Worm (Caenorhabditis elegans) whole organism, young adult: ENCODE measurements around the gene Y65A5A.1.

Experiments
- C06A6.2 ChIP-seq: fragments of 200-800 bp; sonication (Bioruptor generic); conservative IDR thresholded peaks from 2 replicates; pipeline ENCODE4 v1.3.6; 2022; ENCODE audit warnings: missing genetic modification characterization, missing compliant biosample characterization
- F49E8.2 ChIP-seq: sonication (generic microtip); optimal IDR thresholded peaks from 3 replicates; lab custom pipeline; 2017; ENCODE audit warnings: missing genetic modification characterization, mild to moderate bottlenecking, missing compliant biosample characterization, antibody characterized with exemption, moderate library complexity; ENCODE audit not compliant: insufficient read depth
- F57A8.1 ChIP-seq: fragments of 200-800 bp; sonication (Bioruptor generic); optimal IDR thresholded peaks from 2 replicates; lab custom pipeline; 2018; ENCODE audit warnings: mild to moderate bottlenecking, missing genetic modification characterization, moderate library complexity, missing compliant biosample characterization
- K11D2.4 ChIP-seq: fragments of 200-800 bp; sonication (Bioruptor generic); IDR thresholded peaks from 2 replicates; pipeline ENCODE4 v1.3.6; 2022; ENCODE audit warnings: missing genetic modification reagents, missing genetic modification characterization, missing compliant biosample characterization
- T26A5.8 ChIP-seq: sonication (generic microtip); optimal IDR thresholded peaks from 2 replicates; lab custom pipeline; 2016; ENCODE audit warnings: missing genetic modification characterization, missing compliant biosample characterization
- Y53F4B.3 ChIP-seq: fragments of 200-800 bp; sonication (Bioruptor generic); IDR thresholded peaks from 2 replicates; pipeline ENCODE4 v1.3.6; 2022; ENCODE audit warnings: missing genetic modification reagents, missing genetic modification characterization, missing compliant biosample characterization
- Y79H2A.3 ChIP-seq: fragments of 200-800 bp; sonication (Bioruptor generic); conservative IDR thresholded peaks from 2 replicates; pipeline ENCODE4 v1.3.6; 2022; ENCODE audit warnings: missing genetic modification reagents, missing genetic modification characterization, missing compliant biosample characterization
- Y95B8A.8 ChIP-seq: fragments of 200-800 bp; sonication (Bioruptor generic); IDR thresholded peaks from 2 replicates; pipeline ENCODE4 v1.3.6; 2022; ENCODE audit warnings: missing genetic modification reagents, missing genetic modification characterization, missing compliant biosample characterization
- ama-1 ChIP-seq, 3 experiments: fragments of 150-350 bp in 1 of 3; sonication (generic microtip) in 2 of 3; optimal IDR thresholded peaks; 2 replicates each; lab custom pipeline; 2014 to 2018; ENCODE audit warnings: missing biosample characterization in 2 of 3, missing genetic modification characterization in 2 of 3, missing genetic modification reagents in 2 of 3
- aptf-2 ChIP-seq: fragments of 200-800 bp; sonication (Bioruptor generic); conservative IDR thresholded peaks from 2 replicates; pipeline ENCODE4 v1.3.6; 2022; ENCODE audit warnings: missing genetic modification reagents, missing genetic modification characterization, missing compliant biosample characterization
- aptf-3 ChIP-seq: fragments of 200-800 bp; sonication (Bioruptor generic); IDR thresholded peaks from 2 replicates; pipeline ENCODE4 v1.3.6; 2022; ENCODE audit warnings: missing genetic modification characterization, missing compliant biosample characterization
- atf-7 ChIP-seq: sonication (generic microtip); optimal IDR thresholded peaks from 2 replicates; lab custom pipeline; 2017; ENCODE audit warnings: mild to moderate bottlenecking, missing genetic modification characterization, missing compliant biosample characterization
- attf-3 ChIP-seq: fragments of 200-800 bp; sonication (Bioruptor generic); conservative IDR thresholded peaks from 2 replicates; pipeline ENCODE4 v1.3.6; 2022; ENCODE audit warnings: missing genetic modification reagents, missing genetic modification characterization, missing compliant biosample characterization
- attf-5 ChIP-seq: fragments of 200-800 bp; sonication (Bioruptor generic); optimal IDR thresholded peaks from 2 replicates; lab custom pipeline; 2018; ENCODE audit warnings: mild to moderate bottlenecking, missing genetic modification characterization, missing compliant biosample characterization
- bed-2 ChIP-seq: fragments of 200-800 bp; sonication (Bioruptor generic); IDR thresholded peaks from 2 replicates; pipeline ENCODE4 v1.3.6; 2022; ENCODE audit warnings: missing genetic modification reagents, missing genetic modification characterization, missing compliant biosample characterization
- ccch-3 ChIP-seq: fragments of 200-800 bp; sonication (Bioruptor generic); optimal IDR thresholded peaks from 2 replicates; lab custom pipeline; 2018; ENCODE audit warnings: mild to moderate bottlenecking, missing genetic modification characterization, missing compliant biosample characterization
- cebp-2 ChIP-seq: fragments of 200-800 bp; sonication (Bioruptor generic); IDR thresholded peaks from 2 replicates; pipeline ENCODE4 v1.3.6; 2022; ENCODE audit warnings: missing genetic modification characterization, missing compliant biosample characterization
- ceh-27 ChIP-seq: fragments of 200-800 bp; sonication (Bioruptor generic); optimal IDR thresholded peaks from 2 replicates; lab custom pipeline; 2018; ENCODE audit warnings: mild to moderate bottlenecking, missing genetic modification characterization, moderate library complexity, missing compliant biosample characterization
- ceh-79 ChIP-seq: sonication (generic microtip); optimal IDR thresholded peaks from 2 replicates; lab custom pipeline; 2017; ENCODE audit warnings: mild to moderate bottlenecking, missing genetic modification characterization, missing compliant biosample characterization
- ceh-91 ChIP-seq: fragments of 200-800 bp; sonication (Bioruptor generic); IDR thresholded peaks from 2 replicates; pipeline ENCODE4 v1.3.6; 2022; ENCODE audit warnings: missing genetic modification reagents, missing genetic modification characterization, missing compliant biosample characterization
- chd-7 ChIP-seq: sonication (generic microtip); optimal IDR thresholded peaks from 2 replicates; lab custom pipeline; 2016; ENCODE audit warnings: mild to moderate bottlenecking, missing genetic modification characterization, moderate library complexity, missing compliant biosample characterization
- dox-1 ChIP-seq: fragments of 200-800 bp; sonication (Bioruptor generic); IDR thresholded peaks from 2 replicates; pipeline ENCODE4 v1.3.6; 2022; ENCODE audit warnings: missing genetic modification reagents, missing genetic modification characterization, missing compliant biosample characterization
- dpff-1 ChIP-seq: sonication (generic microtip); optimal IDR thresholded peaks from 2 replicates; lab custom pipeline; 2017; ENCODE audit warnings: mild to moderate bottlenecking, missing genetic modification characterization, missing compliant biosample characterization
- egl-44 ChIP-seq: fragments of 200-800 bp; sonication (Bioruptor generic); IDR thresholded peaks from 2 replicates; pipeline ENCODE4 v1.3.6; 2022; ENCODE audit warnings: missing genetic modification reagents, missing genetic modification characterization, missing compliant biosample characterization
- ekl-4 ChIP-seq: fragments of 200-800 bp; sonication (Bioruptor generic); IDR thresholded peaks from 2 replicates; pipeline ENCODE4 v1.3.6; 2022; ENCODE audit warnings: missing genetic modification reagents, missing genetic modification characterization, missing compliant biosample characterization
- let-526 ChIP-seq: fragments of 200-800 bp; sonication (Bioruptor generic); IDR thresholded peaks from 2 replicates; pipeline ENCODE4 v1.3.6; 2022; ENCODE audit warnings: missing genetic modification reagents, missing genetic modification characterization, missing compliant biosample characterization
- lin-54 ChIP-seq: fragments of 200-800 bp; sonication (Bioruptor generic); optimal IDR thresholded peaks from 2 replicates; lab custom pipeline; 2018; ENCODE audit warnings: mild to moderate bottlenecking, missing genetic modification characterization, missing compliant biosample characterization
- lsl-1 ChIP-seq: fragments of 200-800 bp; sonication (Bioruptor generic); optimal IDR thresholded peaks from 2 replicates; lab custom pipeline; 2018; ENCODE audit warnings: mild to moderate bottlenecking, missing genetic modification characterization, moderate library complexity, missing compliant biosample characterization
- lsy-27 ChIP-seq: sonication (generic microtip); optimal IDR thresholded peaks from 2 replicates; lab custom pipeline; 2017; ENCODE audit warnings: missing genetic modification characterization, mild to moderate bottlenecking, missing compliant biosample characterization, antibody characterized with exemption, missing genotype, borderline replicate concordance; ENCODE audit not compliant: insufficient read depth
- mcd-1 ChIP-seq: fragments of 200-800 bp; sonication (Bioruptor generic); IDR thresholded peaks from 2 replicates; pipeline ENCODE4 v1.3.6; 2022; ENCODE audit warnings: missing genetic modification reagents, missing genetic modification characterization, missing compliant biosample characterization
- mel-28 ChIP-seq: sonication (generic microtip); optimal IDR thresholded peaks from 2 replicates; lab custom pipeline; 2016; ENCODE audit warnings: borderline replicate concordance, mild to moderate bottlenecking, missing genetic modification characterization, missing compliant biosample characterization
- mes-4 ChIP-seq: sonication (generic microtip); optimal IDR thresholded peaks from 2 replicates; lab custom pipeline; 2016; ENCODE audit warnings: missing genotype, missing genetic modification characterization, missing compliant biosample characterization
- nhr-27 ChIP-seq: fragments of 200-800 bp; sonication (Bioruptor generic); optimal IDR thresholded peaks from 2 replicates; lab custom pipeline; 2018; ENCODE audit warnings: mild to moderate bottlenecking, missing genetic modification characterization, moderate library complexity, missing compliant biosample characterization
- nhr-90 ChIP-seq: sonication (generic microtip); optimal IDR thresholded peaks from 2 replicates; lab custom pipeline; 2016; ENCODE audit warnings: missing genotype, mild to moderate bottlenecking, missing genetic modification characterization, missing compliant biosample characterization
- pbrm-1 ChIP-seq: fragments of 200-800 bp; sonication (Bioruptor generic); IDR thresholded peaks from 2 replicates; pipeline ENCODE4 v1.3.6; 2022; ENCODE audit warnings: missing genetic modification reagents, missing genetic modification characterization, missing compliant biosample characterization
- snpc-1.3 ChIP-seq: sonication (generic microtip); optimal IDR thresholded peaks from 2 replicates; lab custom pipeline; 2017; ENCODE audit warnings: missing genetic modification characterization, mild to moderate bottlenecking, missing compliant biosample characterization, antibody characterized with exemption, moderate library complexity, missing genotype, missing genetic modification reagents; ENCODE audit not compliant: insufficient read depth
- snpc-3.4 ChIP-seq: sonication (generic microtip); optimal IDR thresholded peaks from 2 replicates; lab custom pipeline; 2017; ENCODE audit warnings: missing genetic modification characterization, mild to moderate bottlenecking, missing compliant biosample characterization, antibody characterized with exemption, moderate library complexity, missing genotype, missing genetic modification reagents
- snpc-4 ChIP-seq, 5 experiments: fragments of 150-350 bp in 1 of 5; sonication (generic microtip) in 4 of 5; optimal IDR thresholded peaks; 2 replicates each; lab custom pipeline; 2014 to 2018; ENCODE audit warnings: missing genetic modification characterization in 5 of 5, missing biosample characterization in 3 of 5, antibody characterized with exemption in 2 of 5, mild to moderate bottlenecking in 2 of 5, missing compliant biosample characterization in 2 of 5, missing genotype in 2 of 5, moderate library complexity in 2 of 5, missing genetic modification reagents in 1 of 5
- tbp1 ChIP-seq: fragments of 200-800 bp; sonication (Bioruptor generic); optimal IDR thresholded peaks from 2 replicates; lab custom pipeline; 2018; ENCODE audit warnings: mild to moderate bottlenecking, missing genetic modification characterization, missing compliant biosample characterization
- unc-62 ChIP-seq: fragments of 150-350 bp; optimal IDR thresholded peaks from 2 replicates; lab custom pipeline; 2014; ENCODE audit warnings: missing biosample characterization, missing genetic modification reagents, missing genetic modification characterization
- xnd-1 ChIP-seq: sonication (generic microtip); optimal IDR thresholded peaks from 2 replicates; lab custom pipeline; 2016; ENCODE audit warnings: missing genotype, missing genetic modification reagents, missing genetic modification characterization, missing compliant biosample characterization
- ztf-22 ChIP-seq: fragments of 200-800 bp; sonication (Bioruptor generic); optimal IDR thresholded peaks from 2 replicates; lab custom pipeline; 2018; ENCODE audit warnings: mild to moderate bottlenecking, missing genetic modification characterization, moderate library complexity, missing compliant biosample characterization
- ztf-25 ChIP-seq: fragments of 200-800 bp; sonication (Bioruptor generic); IDR thresholded peaks from 2 replicates; pipeline ENCODE4 v1.3.6; 2022; ENCODE audit warnings: missing genetic modification reagents, missing genetic modification characterization, missing compliant biosample characterization
- ztf-26 ChIP-seq: sonication (generic microtip); optimal IDR thresholded peaks from 2 replicates; lab custom pipeline; 2017; ENCODE audit warnings: missing genetic modification characterization, missing compliant biosample characterization

Gene Y65A5A.1

ce11 chrIV:16397845-16398607 lies 1.6 kb downstream of the Y65A5A.1 start (continued):
- TF ChIP-seq mel-28 (tag; lab: Kevin White, UChicago) = no peak
- peak; percentile 70 for TF ChIP-seq chd-7 (tag; lab: Kevin White, UChicago)
- no peak for TF ChIP-seq lsy-27 (tag; lab: Kevin White, UChicago)
- no peak for TF ChIP-seq xnd-1 (tag; lab: Kevin White, UChicago)
- TF ChIP-seq Y95B8A.8 (GFP tag; lab: Robert Waterston, UW) = no peak
- TF ChIP-seq cebp-2 (GFP tag; lab: Robert Waterston, UW) = peak; percentile 85; the same call in 1 of the 2 replicates
- no peak for TF ChIP-seq ccch-3 (GFP tag; lab: Kevin White, UChicago)
- TF ChIP-seq F49E8.2 (tag; lab: Kevin White, UChicago) = peak; percentile 58
- TF ChIP-seq ceh-79 = peak; percentile 32
- no peak for TF ChIP-seq K11D2.4 (GFP tag; lab: Robert Waterston, UW)
- TF ChIP-seq tbp1 (GFP tag; lab: Kevin White, UChicago) = peak; percentile 91
- TF ChIP-seq lsl-1 = peak; percentile 31
- peak; percentile 44 for TF ChIP-seq attf-5 (GFP tag; lab: Kevin White, UChicago)
- TF ChIP-seq dpff-1 (tag; lab: Kevin White, UChicago) = no peak
- peak; percentile 57; the same call in 1 of the 2 replicates for TF ChIP-seq ztf-25 (GFP tag; lab: Robert Waterston, UW)
- TF ChIP-seq lin-54 (GFP tag; lab: Kevin White, UChicago) = peak; percentile 32
- no peak for TF ChIP-seq aptf-3 (GFP tag; lab: Robert Waterston, UW)
- TF ChIP-seq attf-3 (GFP tag; lab: Robert Waterston, UW) = no peak
- TF ChIP-seq snpc-1.3 (tag; lab: Kevin White, UChicago) = peak; percentile 57
- TF ChIP-seq atf-7 = no peak
- TF ChIP-seq unc-62 = no peak
- TF ChIP-seq aptf-2 (GFP tag; lab: Robert Waterston, UW) = no peak
- no peak for TF ChIP-seq let-526 (GFP tag; lab: Robert Waterston, UW)
- TF ChIP-seq F57A8.1 (GFP tag; lab: Kevin White, UChicago) = no peak
- no peak for TF ChIP-seq C06A6.2 (GFP tag; lab: Robert Waterston, UW)
- no peak for TF ChIP-seq ama-1 (optimal IDR thresholded peaks at IDR 0.05; lab: Kevin White, UChicago)
- TF ChIP-seq ama-1 (GFP tag; optimal IDR thresholded peaks at IDR 0.05; lab: Kevin White, UChicago) = peak; percentile 50 to 56
- TF ChIP-seq ceh-27 (GFP tag; lab: Kevin White, UChicago) = peak; percentile 43
- TF ChIP-seq nhr-27 (tag; lab: Kevin White, UChicago) = peak; percentile 41
- TF ChIP-seq egl-44 (GFP tag; lab: Robert Waterston, UW) = no peak
- peak; percentile 68 for TF ChIP-seq snpc-3.4 (tag; lab: Kevin White, UChicago)
- TF ChIP-seq nhr-90 (tag; lab: Kevin White, UChicago) = peak; percentile 69
- TF ChIP-seq bed-2 (GFP tag; lab: Robert Waterston, UW) = no peak
- peak; percentile 88 for TF ChIP-seq snpc-4 (GFP tag; optimal IDR thresholded peaks at IDR 0.05; lab: Kevin White, UChicago)
- peak; percentile 18 to 96 (median 91) for TF ChIP-seq snpc-4 (tag; optimal IDR thresholded peaks at IDR 0.05; lab: Kevin White, UChicago)
- no peak for TF ChIP-seq ekl-4 (GFP tag; lab: Robert Waterston, UW)
- TF ChIP-seq Y53F4B.3 (GFP tag; lab: Robert Waterston, UW) = no peak
- peak; percentile 90 for TF ChIP-seq mcd-1 (GFP tag; lab: Robert Waterston, UW)
- peak; percentile 82 for TF ChIP-seq pbrm-1 (GFP tag; lab: Robert Waterston, UW)
- no peak; the same call in 1 of the 2 replicates for TF ChIP-seq dox-1 (GFP tag; lab: Robert Waterston, UW)
- peak; percentile 63 for TF ChIP-seq mes-4
- TF ChIP-seq T26A5.8 = no peak
- TF ChIP-seq ztf-22 (GFP tag; lab: Kevin White, UChicago) = no peak
- TF ChIP-seq Y79H2A.3 (GFP tag; lab: Robert Waterston, UW) = no peak
- TF ChIP-seq ztf-26 (tag; lab: Kevin White, UChicago) = no peak
- TF ChIP-seq ceh-91 (GFP tag; lab: Robert Waterston, UW) = 0 out of 2 replicates have a peak, but pooled peaks have one; percentile 30
